Fruit fly (Drosophila melanogaster) whole organism, prepupa: ENCODE results near the gene cocoon.
A peak's percentile ranks its signal among the peaks of the same experiment; 100 is the strongest.

Experiments used
- CG16779 ChIP-seq: fragments of 200-800 bp; sonication (Bioruptor generic); optimal IDR thresholded peaks from 3 replicates; lab custom pipeline; 2017; ENCODE audit warnings: missing biosample characterization, mild to moderate bottlenecking, missing genetic modification characterization
- CG31627 ChIP-seq: fragments of 200-800 bp; sonication (Bioruptor generic); optimal IDR thresholded peaks from 3 replicates; lab custom pipeline; 2016; ENCODE audit warnings: missing biosample characterization, missing genetic modification characterization
- CG8319 ChIP-seq: fragments of 200-800 bp; sonication (Bioruptor generic); optimal IDR thresholded peaks from 3 replicates; lab custom pipeline; 2016; ENCODE audit warnings: missing biosample characterization, missing genetic modification characterization
- Gug ChIP-seq: fragments of 200-800 bp; sonication (Bioruptor generic); IDR thresholded peaks from 2 replicates; pipeline ENCODE4 v1.3.6; 2022; ENCODE audit warnings: missing biosample characterization, missing genetic modification characterization
- fd59A ChIP-seq: fragments of 200-800 bp; sonication (Bioruptor generic); optimal IDR thresholded peaks from 2 replicates; lab custom pipeline; 2017; ENCODE audit warnings: missing biosample characterization, mild to moderate bottlenecking, missing genetic modification characterization, missing genetic modification reagents
- fkh ChIP-seq: fragments of 200-800 bp; sonication (Bioruptor generic); optimal IDR thresholded peaks from 3 replicates; lab custom pipeline; 2017; ENCODE audit warnings: missing biosample characterization, mild to moderate bottlenecking, missing genetic modification characterization, moderate library complexity

dm6 chr3L:15500813-15501645 lies 27.1 kb upstream of the cocoon start, which contains the start of gene CG7272:
- TF ChIP-seq fkh (GFP tag; lab: Kevin White, UChicago) = peak; percentile 85
- TF ChIP-seq CG8319 (GFP tag; lab: Kevin White, UChicago) = no peak
- TF ChIP-seq Gug (GFP tag; lab: Robert Waterston, UW) = no peak
- TF ChIP-seq CG16779 (tag; lab: Kevin White, UChicago) = no peak
- no peak for TF ChIP-seq fd59A (GFP tag; lab: Kevin White, UChicago)
- TF ChIP-seq CG31627 (GFP tag; lab: Kevin White, UChicago) = no peak
